Fruit fly (Drosophila melanogaster) whole organism, embryonic: Measurements from ENCODE around the gene CG4586.
A peak's percentile ranks its signal among the peaks of the same experiment; 100 is the strongest.

Experiments used
- ATbp ChIP-seq: fragments of 200-800 bp; sonication (Bioruptor generic); optimal IDR thresholded peaks from 2 replicates; lab custom pipeline; 2017; ENCODE audit warnings: missing biosample characterization, mild to moderate bottlenecking, missing genetic modification characterization, missing genetic modification reagents
- CG10147 ChIP-seq: fragments of 200-800 bp; sonication (Bioruptor generic); optimal IDR thresholded peaks from 2 replicates; lab custom pipeline; 2019; ENCODE audit warnings: missing biosample characterization, mild to moderate bottlenecking, missing genetic modification characterization, moderate library complexity
- CG10321 ChIP-seq: fragments of 200-800 bp; sonication (Bioruptor generic); IDR thresholded peaks from 2 replicates; pipeline ENCODE4 v1.3.6; 2022; ENCODE audit warnings: missing biosample characterization, missing genetic modification characterization
- CG10431 ChIP-seq: fragments of 200-800 bp; sonication (Bioruptor generic); optimal IDR thresholded peaks from 3 replicates; lab custom pipeline; 2018; ENCODE audit warnings: missing biosample characterization, mild to moderate bottlenecking, missing genetic modification characterization
- CG11504 ChIP-seq: fragments of 200-800 bp; sonication (Bioruptor generic); optimal IDR thresholded peaks from 3 replicates; lab custom pipeline; 2019; ENCODE audit warnings: missing biosample characterization, mild to moderate bottlenecking, missing genetic modification characterization, moderate library complexity
- CG11723 ChIP-seq: fragments of 200-800 bp; sonication (Bioruptor generic); optimal IDR thresholded peaks from 2 replicates; lab custom pipeline; 2017; ENCODE audit warnings: missing biosample characterization, mild to moderate bottlenecking, missing genetic modification characterization
- CG14014 ChIP-seq: fragments of 200-800 bp; sonication (Bioruptor generic); IDR thresholded peaks from 2 replicates; pipeline ENCODE4 v1.3.6; 2022; ENCODE audit warnings: missing biosample characterization, missing genetic modification characterization
- CG14441 ChIP-seq: fragments of 200-800 bp; sonication (Bioruptor generic); IDR thresholded peaks from 2 replicates; pipeline ENCODE4 v1.3.6; 2022; ENCODE audit warnings: missing biosample characterization, missing genetic modification characterization
- CG14710 ChIP-seq: fragments of 200-800 bp; sonication (Bioruptor generic); optimal IDR thresholded peaks from 3 replicates; lab custom pipeline; 2019; ENCODE audit warnings: missing biosample characterization, mild to moderate bottlenecking, missing genetic modification characterization, moderate library complexity
- CG1529 ChIP-seq: fragments of 200-800 bp; sonication (Bioruptor generic); optimal IDR thresholded peaks from 3 replicates; lab custom pipeline; 2018; ENCODE audit warnings: missing biosample characterization, missing genetic modification characterization
- CG15601 ChIP-seq: fragments of 200-800 bp; sonication (Bioruptor generic); optimal IDR thresholded peaks from 3 replicates; lab custom pipeline; 2019; ENCODE audit warnings: missing biosample characterization, mild to moderate bottlenecking, missing genetic modification characterization, moderate library complexity
- CG17359 ChIP-seq: fragments of 200-800 bp; sonication (Bioruptor generic); optimal IDR thresholded peaks from 3 replicates; lab custom pipeline; 2018; ENCODE audit warnings: missing biosample characterization, mild to moderate bottlenecking, missing genetic modification characterization, moderate library complexity
- CG18599 ChIP-seq: fragments of 200-800 bp; sonication (Bioruptor generic); optimal IDR thresholded peaks from 3 replicates; lab custom pipeline; 2017; ENCODE audit warnings: missing biosample characterization, missing genetic modification characterization, mild to moderate bottlenecking, moderate library complexity, missing genetic modification reagents
- CG2678 ChIP-seq: fragments of 200-800 bp; sonication (Bioruptor generic); optimal IDR thresholded peaks from 3 replicates; lab custom pipeline; 2019; ENCODE audit warnings: missing biosample characterization, mild to moderate bottlenecking, missing genetic modification characterization, moderate library complexity
- CG30403 ChIP-seq: fragments of 200-800 bp; sonication (Bioruptor generic); optimal IDR thresholded peaks from 3 replicates; lab custom pipeline; 2016; ENCODE audit warnings: missing biosample characterization, missing genetic modification characterization
- CG32532 ChIP-seq: fragments of 200-800 bp; sonication (Bioruptor generic); IDR thresholded peaks from 2 replicates; pipeline ENCODE4 v1.3.6; 2022; ENCODE audit warnings: missing biosample characterization, missing genetic modification characterization
- CG3281 ChIP-seq: fragments of 200-800 bp; sonication (Bioruptor generic); optimal IDR thresholded peaks from 3 replicates; lab custom pipeline; 2017; ENCODE audit warnings: missing biosample characterization, mild to moderate bottlenecking, missing genetic modification characterization
- CG33213 ChIP-seq: fragments of 200-800 bp; sonication (Bioruptor generic); optimal IDR thresholded peaks from 3 replicates; lab custom pipeline; 2016; ENCODE audit warnings: missing biosample characterization, missing genetic modification characterization
- CG6689 ChIP-seq: fragments of 200-800 bp; sonication (Bioruptor generic); IDR thresholded peaks from 2 replicates; pipeline ENCODE4 v1.3.6; 2022; ENCODE audit warnings: missing biosample characterization, missing genetic modification characterization
- CG7372 ChIP-seq: fragments of 200-800 bp; sonication (Bioruptor generic); IDR thresholded peaks from 2 replicates; pipeline ENCODE4 v1.3.6; 2022; ENCODE audit warnings: missing biosample characterization, missing genetic modification characterization
- CG9876 ChIP-seq: fragments of 200-800 bp; sonication (Bioruptor generic); optimal IDR thresholded peaks from 2 replicates; lab custom pipeline; 2016; ENCODE audit warnings: missing biosample characterization, missing genetic modification characterization
- CG9932 ChIP-seq: fragments of 200-800 bp; sonication (Bioruptor generic); IDR thresholded peaks from 2 replicates; pipeline ENCODE4 v1.3.6; 2022; ENCODE audit warnings: missing biosample characterization, missing genetic modification characterization
- Dek ChIP-seq: fragments of 200-800 bp; sonication (Bioruptor generic); optimal IDR thresholded peaks from 3 replicates; lab custom pipeline; 2019; ENCODE audit warnings: missing biosample characterization, mild to moderate bottlenecking, missing genetic modification characterization, moderate library complexity
- Dll ChIP-seq: fragments of 200-800 bp; sonication (Bioruptor generic); IDR thresholded peaks from 4 replicates; pipeline ENCODE4 v1.3.6; 2022; ENCODE audit warnings: missing biosample characterization, missing genetic modification characterization; ENCODE audit not compliant: partially characterized antibody
- Doc3 ChIP-seq: fragments of 200-800 bp; sonication (Bioruptor generic); IDR thresholded peaks from 3 replicates; pipeline ENCODE4 v1.3.6; 2022; ENCODE audit warnings: missing biosample characterization, missing genetic modification characterization; ENCODE audit not compliant: partially characterized antibody
- Dp ChIP-seq: fragments of 200-800 bp; sonication (Bioruptor generic); optimal IDR thresholded peaks from 2 replicates; lab custom pipeline; 2018; ENCODE audit warnings: missing biosample characterization, mild to moderate bottlenecking, missing genetic modification characterization, moderate library complexity
- Dref ChIP-seq: fragments of 200-800 bp; sonication (Bioruptor generic); IDR thresholded peaks from 2 replicates; pipeline ENCODE4 v1.3.6; 2022; ENCODE audit warnings: missing biosample characterization, missing genetic modification characterization
- Hr78 ChIP-seq, 2 experiments: fragments of 200-800 bp in 1 of 2; fragments of >200 bp in 1 of 2; sonication (Bioruptor generic) in 1 of 2; optimal IDR thresholded peaks; 2 replicates each; lab custom pipeline; 2017 to 2019; ENCODE audit warnings: missing biosample characterization in 2 of 2, missing genetic modification characterization in 2 of 2, mild to moderate bottlenecking in 1 of 2, moderate library complexity in 1 of 2
- Meics ChIP-seq: fragments of 200-800 bp; sonication (Bioruptor generic); optimal IDR thresholded peaks from 2 replicates; lab custom pipeline; 2017; ENCODE audit warnings: missing biosample characterization, mild to moderate bottlenecking, missing genetic modification characterization
- Neu2 ChIP-seq: fragments of 200-800 bp; sonication (Bioruptor generic); optimal IDR thresholded peaks from 3 replicates; lab custom pipeline; 2016; ENCODE audit warnings: missing biosample characterization, missing genetic modification characterization, borderline replicate concordance
- Opbp ChIP-seq: fragments of 200-800 bp; sonication (Bioruptor generic); IDR thresholded peaks from 3 replicates; pipeline ENCODE4 v1.3.6; 2022; ENCODE audit warnings: missing biosample characterization, missing genetic modification characterization; ENCODE audit not compliant: partially characterized antibody
- Sry-δ ChIP-seq: fragments of 200-800 bp; sonication (Bioruptor generic); optimal IDR thresholded peaks from 2 replicates; lab custom pipeline; 2016; ENCODE audit warnings: missing biosample characterization, missing genetic modification characterization
- bowl ChIP-seq: fragments of 200-800 bp; sonication (Bioruptor generic); IDR thresholded peaks from 2 replicates; pipeline ENCODE4 v1.3.6; 2022; ENCODE audit warnings: missing biosample characterization, missing genetic modification characterization
- crol ChIP-seq: fragments of 200-800 bp; sonication (Bioruptor generic); IDR thresholded peaks from 2 replicates; pipeline ENCODE4 v1.3.6; 2022; ENCODE audit warnings: missing biosample characterization, missing genetic modification characterization
- dpn ChIP-seq, 2 experiments: fragments of 200-800 bp; sonication (Bioruptor generic); optimal IDR thresholded peaks; 3 replicates each; lab custom pipeline; 2016; ENCODE audit warnings: missing biosample characterization in 2 of 2, missing genetic modification characterization in 2 of 2
- exex ChIP-seq: fragments of 200-800 bp; sonication (Bioruptor generic); optimal IDR thresholded peaks from 4 replicates; lab custom pipeline; 2018; ENCODE audit warnings: missing biosample characterization, mild to moderate bottlenecking, missing genetic modification characterization, moderate library complexity
- ham ChIP-seq: fragments of 200-800 bp; sonication (Bioruptor generic); IDR thresholded peaks from 2 replicates; pipeline ENCODE4 v1.3.6; 2022; ENCODE audit warnings: missing biosample characterization, missing genetic modification characterization
- nerfin-2 ChIP-seq: fragments of 200-800 bp; sonication (Bioruptor generic); IDR thresholded peaks from 2 replicates; pipeline ENCODE4 v1.3.6; 2022; ENCODE audit warnings: missing biosample characterization, missing genetic modification characterization; ENCODE audit not compliant: partially characterized antibody
- ro ChIP-seq: fragments of 200-800 bp; sonication (Bioruptor generic); IDR thresholded peaks from 2 replicates; pipeline ENCODE4 v1.3.6; 2022; ENCODE audit warnings: missing biosample characterization, missing genetic modification characterization
- schlank ChIP-seq: fragments of 200-800 bp; sonication (Bioruptor generic); optimal IDR thresholded peaks from 2 replicates; lab custom pipeline; 2018; ENCODE audit warnings: missing biosample characterization, mild to moderate bottlenecking, missing genetic modification characterization
- sd ChIP-seq: fragments of 200-800 bp; sonication (Bioruptor generic); optimal IDR thresholded peaks from 3 replicates; lab custom pipeline; 2018; ENCODE audit warnings: missing biosample characterization, mild to moderate bottlenecking, missing genetic modification characterization, moderate library complexity
- sna ChIP-seq: fragments of 200-800 bp; sonication (Bioruptor generic); IDR thresholded peaks from 2 replicates; pipeline ENCODE4 v1.3.6; 2022; ENCODE audit warnings: missing biosample characterization, missing genetic modification characterization; ENCODE audit not compliant: partially characterized antibody
- twi ChIP-seq: fragments of 200-800 bp; optimal IDR thresholded peaks from 2 replicates; lab custom pipeline; 2019; ENCODE audit warnings: missing biosample characterization, mild to moderate bottlenecking, missing genetic modification characterization, moderate library complexity
- unc-4 ChIP-seq: fragments of 200-800 bp; sonication (Bioruptor generic); IDR thresholded peaks from 2 replicates; pipeline ENCODE4 v1.3.6; 2022; ENCODE audit warnings: missing biosample characterization, missing genetic modification characterization; ENCODE audit not compliant: partially characterized antibody
- vvl ChIP-seq: fragments of 200-800 bp; sonication (Bioruptor generic); IDR thresholded peaks from 2 replicates; pipeline ENCODE4 v1.3.6; 2022; ENCODE audit warnings: missing biosample characterization, missing genetic modification characterization
- z ChIP-seq: fragments of 200-800 bp; sonication (Bioruptor generic); IDR thresholded peaks from 3 replicates; pipeline ENCODE4 v1.3.6; 2022; ENCODE audit warnings: missing biosample characterization, missing genetic modification characterization
- zfh1 ChIP-seq: fragments of 200-800 bp; sonication (Bioruptor generic); IDR thresholded peaks from 3 replicates; pipeline ENCODE4 v1.3.6; 2022; ENCODE audit warnings: missing biosample characterization, missing genetic modification characterization

The CG4586 gene

DNA sequence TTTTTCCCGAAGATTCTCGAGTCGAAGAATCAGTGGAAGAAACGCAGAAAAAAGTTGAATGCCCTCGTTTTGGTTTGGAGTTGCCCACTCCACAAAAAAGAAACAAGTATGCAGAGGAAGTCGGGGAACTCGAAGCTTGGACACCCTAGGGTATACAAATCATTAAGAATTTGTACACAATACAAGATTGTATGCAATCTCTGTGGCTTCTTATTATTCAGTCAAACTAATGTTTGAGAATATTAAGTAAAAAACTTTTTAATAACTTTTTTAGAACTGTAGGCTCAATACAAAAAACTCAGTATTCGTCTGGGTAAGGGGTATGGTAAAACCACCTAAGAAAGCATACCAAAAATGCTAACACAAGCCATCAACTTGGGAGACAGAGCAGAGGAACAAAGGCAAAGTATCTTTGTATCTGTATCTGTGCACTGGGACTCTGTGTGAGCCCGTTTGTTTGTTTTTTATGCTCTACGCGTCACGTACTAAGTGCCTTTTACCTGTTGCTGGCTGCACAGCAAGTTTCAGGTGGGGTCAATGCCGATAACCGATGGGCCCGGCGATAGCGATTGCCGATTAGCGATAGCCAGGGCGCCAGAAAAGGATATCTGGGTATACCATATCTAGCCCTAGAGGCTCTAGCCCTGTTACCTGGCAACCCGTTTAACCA is 15.6 kb downstream of the CG4586 start (continued):
- peak; percentile 64 to 82 for TF ChIP-seq dpn (GFP tag; optimal IDR thresholded peaks at IDR 0.05; lab: Kevin White, UChicago)
- TF ChIP-seq twi (tag; lab: Kevin White, UChicago) = peak; percentile 74
- peak; percentile 59 for TF ChIP-seq Dref
- TF ChIP-seq CG3281 (GFP tag; lab: Kevin White, UChicago) = peak; percentile 42
- TF ChIP-seq Meics = peak; percentile 14
- peak; percentile 86 for TF ChIP-seq CG2678 (tag; lab: Kevin White, UChicago)
- no peak for TF ChIP-seq CG10321 (GFP tag; lab: Robert Waterston, UW)
- TF ChIP-seq CG11504 (tag; lab: Kevin White, UChicago) = peak; percentile 79
- TF ChIP-seq nerfin-2 (GFP tag; lab: Robert Waterston, UW) = peak; percentile 55; the same call in 1 of the 2 replicates
- TF ChIP-seq CG1529 (GFP tag; lab: Kevin White, UChicago) = peak; percentile 82
- no peak for TF ChIP-seq sna (GFP tag; lab: Robert Waterston, UW)
- TF ChIP-seq ro (GFP tag; lab: Robert Waterston, UW) = peak; percentile 41
- peak; percentile 54 for TF ChIP-seq CG32532 (GFP tag; lab: Robert Waterston, UW)
- TF ChIP-seq sd (tag; lab: Kevin White, UChicago) = peak; percentile 63
- TF ChIP-seq schlank = no peak
- TF ChIP-seq CG17359 (tag; lab: Kevin White, UChicago) = peak; percentile 77
- no peak for TF ChIP-seq Neu2 (GFP tag; lab: Kevin White, UChicago)
- peak; percentile 44 for TF ChIP-seq Dek
- TF ChIP-seq CG6689 (GFP tag; lab: Robert Waterston, UW) = peak; percentile 77
- peak; percentile 86 for TF ChIP-seq vvl (GFP tag; lab: Robert Waterston, UW)
- no peak for TF ChIP-seq CG14441 (GFP tag; lab: Robert Waterston, UW)
- TF ChIP-seq ATbp (GFP tag; lab: Kevin White, UChicago) = peak; percentile 75
- peak; percentile 18 for TF ChIP-seq Dp (GFP tag; lab: Kevin White, UChicago)
- TF ChIP-seq CG15601 = peak; percentile 88
- peak; percentile 42 for TF ChIP-seq CG9932 (GFP tag; lab: Robert Waterston, UW)
- no peak for TF ChIP-seq bowl
- peak; percentile 12 for TF ChIP-seq exex
- no peak for TF ChIP-seq Hr78 (GFP tag; optimal IDR thresholded peaks at IDR 0.05; lab: Kevin White, UChicago)
- TF ChIP-seq CG14710 = peak; percentile 83
- peak; percentile 60 for TF ChIP-seq CG9876 (GFP tag; lab: Kevin White, UChicago)
- TF ChIP-seq CG10431 (GFP tag; lab: Kevin White, UChicago) = peak; percentile 74
- no peak for TF ChIP-seq ham (GFP tag; lab: Robert Waterston, UW)
- TF ChIP-seq Doc3 = no peak
- peak; percentile 61 for TF ChIP-seq CG33213
- peak; percentile 47 for TF ChIP-seq CG10147 (GFP tag; lab: Kevin White, UChicago)
- TF ChIP-seq Opbp (GFP tag; lab: Robert Waterston, UW) = peak; percentile 74; the same call in 2 of the 3 replicates
- 0 out of 3 replicates have a peak, but pooled peaks have one; percentile 33 for TF ChIP-seq z
- TF ChIP-seq CG14014 = peak; percentile 53
- 0 out of 2 replicates have a peak, but pooled peaks have one; percentile 34 for TF ChIP-seq crol (GFP tag; lab: Robert Waterston, UW)
- no peak for TF ChIP-seq Dll (GFP tag; lab: Robert Waterston, UW)
- TF ChIP-seq zfh1 = peak; percentile 85
- no peak for TF ChIP-seq unc-4
- TF ChIP-seq CG18599 (GFP tag; lab: Kevin White, UChicago) = peak; percentile 72
- TF ChIP-seq CG11723 (GFP tag; lab: Kevin White, UChicago) = peak; percentile 52
- TF ChIP-seq CG30403 (GFP tag; lab: Kevin White, UChicago) = peak; percentile 81
- peak; percentile 63 for TF ChIP-seq Sry-δ
- peak; percentile 35; the same call in 1 of the 2 replicates for TF ChIP-seq CG7372 (GFP tag; lab: Robert Waterston, UW)
